Worm (Caenorhabditis elegans) whole organism, L1 larva: Measurements from ENCODE around the gene C56E6.4.

ENCODE experiments used
- C16A3.4 ChIP-seq: fragments of 150-350 bp; optimal IDR thresholded peaks from 2 replicates; lab custom pipeline; 2014; ENCODE audit warnings: missing biosample characterization, missing genetic modification characterization
- Y116A8C.19 ChIP-seq: sonication (generic microtip); optimal IDR thresholded peaks from 2 replicates; lab custom pipeline; 2016; ENCODE audit warnings: missing compliant biosample characterization, missing genetic modification characterization, borderline replicate concordance
- alr-1 ChIP-seq: fragments of 200-800 bp; sonication (Bioruptor generic); optimal IDR thresholded peaks from 2 replicates; lab custom pipeline; 2018; ENCODE audit warnings: borderline replicate concordance, mild to moderate bottlenecking, missing genetic modification characterization, missing compliant biosample characterization
- ama-1 ChIP-seq: fragments of 150-350 bp; optimal IDR thresholded peaks from 2 replicates; lab custom pipeline; 2014
- ceh-8 ChIP-seq: fragments of 200-800 bp; sonication (Bioruptor generic); optimal IDR thresholded peaks from 2 replicates; lab custom pipeline; 2018; ENCODE audit warnings: mild to moderate bottlenecking, missing genetic modification characterization, moderate library complexity, missing compliant biosample characterization
- ceh-82 ChIP-seq, 3 experiments: fragments of 150-350 bp in 1 of 3; sonication (generic microtip) in 2 of 3; optimal IDR thresholded peaks; 2 replicates each; lab custom pipeline; 2014 to 2017; ENCODE audit warnings: missing biosample characterization in 3 of 3, missing genetic modification characterization in 3 of 3
- ceh-88 ChIP-seq: fragments of 200-800 bp; sonication (Bioruptor generic); IDR thresholded peaks from 2 replicates; pipeline ENCODE4 v1.3.6; 2022; ENCODE audit warnings: missing genetic modification characterization, missing compliant biosample characterization
- ces-1 ChIP-seq: fragments of 150-350 bp; optimal IDR thresholded peaks from 2 replicates; lab custom pipeline; 2014; ENCODE audit warnings: missing biosample characterization, missing genetic modification reagents, missing genetic modification characterization
- dpl-1 ChIP-seq, 3 experiments: fragments of 150-350 bp in 2 of 3; sonication (generic microtip) in 1 of 3; optimal IDR thresholded peaks; 2 replicates each; lab custom pipeline; 2014 to 2017; ENCODE audit warnings: missing biosample characterization in 3 of 3, missing genetic modification characterization in 3 of 3, missing genetic modification reagents in 3 of 3
- dsc-1 ChIP-seq: sonication (generic microtip); optimal IDR thresholded peaks from 2 replicates; lab custom pipeline; 2016; ENCODE audit warnings: mild to moderate bottlenecking, missing genetic modification characterization, missing compliant biosample characterization
- efl-3 ChIP-seq: fragments of 200-800 bp; sonication (Bioruptor generic); optimal IDR thresholded peaks from 2 replicates; lab custom pipeline; 2018; ENCODE audit warnings: mild to moderate bottlenecking, missing genetic modification characterization, missing compliant biosample characterization
- egl-27 ChIP-seq, 2 experiments: fragments of 150-350 bp in 1 of 2; sonication (generic microtip); optimal IDR thresholded peaks; 3 replicates each; lab custom pipeline; 2017 to 2018; ENCODE audit warnings: missing biosample characterization in 2 of 2, missing genetic modification characterization in 2 of 2, missing genetic modification reagents in 2 of 2
- elt-2 ChIP-seq: sonication (generic microtip); optimal IDR thresholded peaks from 2 replicates; lab custom pipeline; 2016; ENCODE audit warnings: missing genetic modification characterization, mild to moderate bottlenecking, inconsistent platforms, missing compliant biosample characterization, missing genetic modification reagents
- elt-3 ChIP-seq, 6 experiments: fragments of 150-350 bp in 1 of 6; sonication (generic microtip); optimal IDR thresholded peaks; 2 replicates each; lab custom pipeline; 2017 to 2018; ENCODE audit warnings: missing biosample characterization in 6 of 6, missing genetic modification characterization in 6 of 6, inconsistent platforms in 1 of 6
- fkh-8 ChIP-seq: sonication (generic microtip); optimal IDR thresholded peaks from 2 replicates; lab custom pipeline; 2016; ENCODE audit warnings: mild to moderate bottlenecking, missing genetic modification characterization, missing compliant biosample characterization
- fos-1 ChIP-seq: fragments of 150-350 bp; optimal IDR thresholded peaks from 2 replicates; lab custom pipeline; 2014; ENCODE audit warnings: missing biosample characterization, missing genetic modification characterization
- hlh-17 ChIP-seq: fragments of 200-800 bp; sonication (Bioruptor generic); optimal IDR thresholded peaks from 2 replicates; lab custom pipeline; 2018; ENCODE audit warnings: missing genetic modification characterization, mild to moderate bottlenecking, missing compliant biosample characterization, moderate library complexity, borderline replicate concordance
- hlh-4 ChIP-seq: sonication (generic microtip); optimal IDR thresholded peaks from 2 replicates; lab custom pipeline; 2016; ENCODE audit warnings: mild to moderate bottlenecking, missing genetic modification characterization, missing compliant biosample characterization
- hpl-2 ChIP-seq: fragments of 150-350 bp; optimal IDR thresholded peaks from 2 replicates; lab custom pipeline; 2014; ENCODE audit warnings: missing biosample characterization, missing genetic modification reagents, missing genetic modification characterization
- irx-1 ChIP-seq: sonication (generic microtip); optimal IDR thresholded peaks from 2 replicates; lab custom pipeline; 2016; ENCODE audit warnings: missing genetic modification characterization, missing compliant biosample characterization
- isw-1 ChIP-seq: fragments of 200-800 bp; sonication (Bioruptor generic); IDR thresholded peaks from 2 replicates; pipeline ENCODE4 v1.3.6; 2022; ENCODE audit warnings: missing genetic modification characterization, missing compliant biosample characterization
- jun-1 ChIP-seq: fragments of 150-350 bp; optimal IDR thresholded peaks from 2 replicates; lab custom pipeline; 2014; ENCODE audit warnings: missing biosample characterization, missing genetic modification reagents, missing genetic modification characterization
- lin-15B ChIP-seq: fragments of 150-350 bp; sonication (generic microtip); optimal IDR thresholded peaks from 3 replicates; lab custom pipeline; 2014; ENCODE audit warnings: missing biosample characterization, missing genetic modification characterization
- lin-35 ChIP-seq, 2 experiments: fragments of 150-350 bp; optimal IDR thresholded peaks; 2 replicates each; lab custom pipeline; 2014; ENCODE audit warnings: missing biosample characterization in 2 of 2, missing genetic modification characterization in 2 of 2, missing genetic modification reagents in 2 of 2
- lin-39 ChIP-seq: fragments of 150-350 bp; optimal IDR thresholded peaks from 2 replicates; lab custom pipeline; 2014; ENCODE audit warnings: missing biosample characterization, missing genetic modification reagents, missing genetic modification characterization
- lir-3 ChIP-seq: sonication (generic microtip); optimal IDR thresholded peaks from 2 replicates; lab custom pipeline; 2016; ENCODE audit warnings: mild to moderate bottlenecking, missing genetic modification characterization, moderate library complexity, missing compliant biosample characterization; ENCODE audit not compliant: poor library complexity
- mab-9 ChIP-seq: fragments of 200-800 bp; sonication (Bioruptor generic); IDR thresholded peaks from 2 replicates; pipeline ENCODE4 v1.3.6; 2022; ENCODE audit warnings: missing genetic modification reagents, missing genetic modification characterization, missing compliant biosample characterization
- nhr-11 ChIP-seq: fragments of 150-350 bp; optimal IDR thresholded peaks from 2 replicates; lab custom pipeline; 2014; ENCODE audit warnings: missing biosample characterization, missing genetic modification characterization
- nhr-12 ChIP-seq: sonication (generic microtip); optimal IDR thresholded peaks from 2 replicates; lab custom pipeline; 2017; ENCODE audit warnings: missing biosample characterization, missing genetic modification characterization
- nhr-19 ChIP-seq: fragments of 200-800 bp; sonication (Bioruptor generic); conservative IDR thresholded peaks from 2 replicates; pipeline ENCODE4 v1.3.6; 2022; ENCODE audit warnings: missing genetic modification characterization, missing compliant biosample characterization
- nhr-20 ChIP-seq: sonication (generic microtip); optimal IDR thresholded peaks from 2 replicates; lab custom pipeline; 2016; ENCODE audit warnings: mild to moderate bottlenecking, missing genetic modification characterization, missing compliant biosample characterization
- nhr-237 ChIP-seq: fragments of 150-350 bp; optimal IDR thresholded peaks from 2 replicates; lab custom pipeline; 2014; ENCODE audit warnings: missing biosample characterization, missing genetic modification characterization
- nhr-28 ChIP-seq: fragments of 150-350 bp; optimal IDR thresholded peaks from 2 replicates; lab custom pipeline; 2014; ENCODE audit warnings: missing biosample characterization, missing genetic modification characterization
- nhr-47 ChIP-seq: sonication (generic microtip); optimal IDR thresholded peaks from 2 replicates; lab custom pipeline; 2016; ENCODE audit warnings: mild to moderate bottlenecking, missing genetic modification characterization, moderate library complexity, missing compliant biosample characterization
- nhr-71 ChIP-seq: sonication (generic microtip); optimal IDR thresholded peaks from 2 replicates; lab custom pipeline; 2016; ENCODE audit warnings: mild to moderate bottlenecking, missing genetic modification characterization, moderate library complexity, missing compliant biosample characterization
- pag-3 ChIP-seq: sonication (generic microtip); optimal IDR thresholded peaks from 2 replicates; lab custom pipeline; 2017; ENCODE audit warnings: missing genetic modification characterization, mild to moderate bottlenecking, missing compliant biosample characterization, antibody characterized with exemption, borderline replicate concordance; ENCODE audit not compliant: insufficient read depth
- pax-3 ChIP-seq: fragments of 200-800 bp; sonication (Bioruptor generic); optimal IDR thresholded peaks from 2 replicates; lab custom pipeline; 2018; ENCODE audit warnings: mild to moderate bottlenecking, missing genetic modification characterization, moderate library complexity, missing compliant biosample characterization
- pqm-1 ChIP-seq: sonication (generic microtip); optimal IDR thresholded peaks from 3 replicates; lab custom pipeline; 2017; ENCODE audit warnings: missing biosample characterization, missing genetic modification characterization
- rnt-1 ChIP-seq: sonication (generic microtip); optimal IDR thresholded peaks from 2 replicates; lab custom pipeline; 2016; ENCODE audit warnings: mild to moderate bottlenecking, missing genetic modification characterization, moderate library complexity, missing compliant biosample characterization
- skn-1 ChIP-seq: fragments of 150-350 bp; optimal IDR thresholded peaks from 2 replicates; lab custom pipeline; 2014; ENCODE audit warnings: missing biosample characterization, missing genetic modification characterization
- snpc-4 ChIP-seq: fragments of 150-350 bp; optimal IDR thresholded peaks from 2 replicates; lab custom pipeline; 2014; ENCODE audit warnings: missing biosample characterization, missing genetic modification characterization
- snu-23 ChIP-seq: sonication (generic microtip); optimal IDR thresholded peaks from 2 replicates; lab custom pipeline; 2016; ENCODE audit warnings: missing genetic modification characterization, missing compliant biosample characterization
- sup-37 ChIP-seq: fragments of 200-800 bp; sonication (Bioruptor generic); optimal IDR thresholded peaks from 2 replicates; lab custom pipeline; 2018; ENCODE audit warnings: mild to moderate bottlenecking, missing genetic modification characterization, missing compliant biosample characterization
- swsn-7 ChIP-seq: sonication (generic microtip); optimal IDR thresholded peaks from 2 replicates; lab custom pipeline; 2016; ENCODE audit warnings: missing genetic modification characterization, missing compliant biosample characterization
- tbx-2 ChIP-seq: sonication (generic microtip); optimal IDR thresholded peaks from 2 replicates; lab custom pipeline; 2016; ENCODE audit warnings: missing genetic modification characterization, missing compliant biosample characterization
- unc-130 ChIP-seq: fragments of 150-350 bp; optimal IDR thresholded peaks from 2 replicates; lab custom pipeline; 2017; ENCODE audit warnings: missing biosample characterization, missing genetic modification characterization, inconsistent platforms
- unc-62 ChIP-seq: fragments of 150-350 bp; optimal IDR thresholded peaks from 2 replicates; lab custom pipeline; 2014; ENCODE audit warnings: missing biosample characterization, missing genetic modification reagents, missing genetic modification characterization
- vab-15 ChIP-seq: sonication (generic microtip); optimal IDR thresholded peaks from 2 replicates; lab custom pipeline; 2017; ENCODE audit warnings: missing genotype, mild to moderate bottlenecking, missing genetic modification characterization, missing compliant biosample characterization
- xbp-1 ChIP-seq: sonication (generic microtip); optimal IDR thresholded peaks from 2 replicates; lab custom pipeline; 2016; ENCODE audit warnings: missing genetic modification characterization, missing compliant biosample characterization
- zag-1 ChIP-seq: fragments of 150-350 bp; optimal IDR thresholded peaks from 2 replicates; lab custom pipeline; 2014; ENCODE audit warnings: missing biosample characterization, missing genetic modification characterization
- zip-4 ChIP-seq: fragments of 200-800 bp; sonication (Bioruptor generic); optimal IDR thresholded peaks from 2 replicates; lab custom pipeline; 2018; ENCODE audit warnings: mild to moderate bottlenecking, missing genetic modification characterization, moderate library complexity, missing compliant biosample characterization
- ztf-4 ChIP-seq: fragments of 150-350 bp; optimal IDR thresholded peaks from 2 replicates; lab custom pipeline; 2014; ENCODE audit warnings: missing biosample characterization, missing genetic modification characterization

C56E6.4 gene

ce11 chrII:6535957-6536424 is 7.5 kb upstream of the C56E6.4 start, which contains the start of gene utp-20 (continued):
- TF ChIP-seq alr-1 (tag; lab: Kevin White, UChicago) (no peak), jun-1 (tag; lab: Kevin White, UChicago) (no peak), pqm-1 (tag; lab: Kevin White, UChicago) (no peak), isw-1 (GFP tag; lab: Robert Waterston, UW) (no peak; the same call in 1 of the 2 replicates), dsc-1 (no peak), fkh-8 (tag; lab: Kevin White, UChicago) (peak; percentile 26), snpc-4 (tag; lab: Kevin White, UChicago) (no peak), ceh-82 (tag; optimal IDR thresholded peaks at IDR 0.05; lab: Kevin White, UChicago) (peak in 2 of 3 experiments; percentile 4 to 43), pag-3 (tag; lab: Kevin White, UChicago) (no peak), vab-15 (tag; lab: Kevin White, UChicago) (no peak), nhr-47 (tag; lab: Kevin White, UChicago) (no peak), Y116A8C.19 (tag; lab: Kevin White, UChicago) (no peak), egl-27 (tag; optimal IDR thresholded peaks at IDR 0.05; lab: Kevin White, UChicago) (no peak), xbp-1 (tag; lab: Kevin White, UChicago) (peak; percentile 56), nhr-237 (tag; lab: Kevin White, UChicago) (no peak), unc-130 (tag; lab: Kevin White, UChicago) (peak; percentile 19), nhr-28 (tag; lab: Kevin White, UChicago) (no peak), lin-39 (tag; lab: Kevin White, UChicago) (peak; percentile 2), nhr-19 (GFP tag; lab: Robert Waterston, UW) (no peak; the same call in 1 of the 2 replicates), zag-1 (no peak), ceh-8 (GFP tag; lab: Kevin White, UChicago) (no peak), ama-1 (no peak), sup-37 (GFP tag; lab: Kevin White, UChicago) (no peak), swsn-7 (tag; lab: Kevin White, UChicago) (peak; percentile 50), elt-2 (peak; percentile 5), unc-62 (GFP tag; lab: Kevin White, UChicago) (no peak), nhr-20 (peak; percentile 46), ztf-4 (tag; lab: Kevin White, UChicago) (no peak), zip-4 (no peak), rnt-1 (tag; lab: Kevin White, UChicago) (peak; percentile 52), tbx-2 (tag; lab: Kevin White, UChicago) (no peak), lir-3 (tag; lab: Kevin White, UChicago) (no peak), dpl-1 (GFP tag; optimal IDR thresholded peaks at IDR 0.05; lab: Kevin White, UChicago) (peak; percentile 83 to 93 (median 92)), irx-1 (tag; lab: Kevin White, UChicago) (no peak), nhr-71 (tag; lab: Kevin White, UChicago) (peak; percentile 66), lin-15B (tag; lab: Kevin White, UChicago) (peak; percentile 22), skn-1 (peak; percentile 59), hlh-17 (GFP tag; lab: Kevin White, UChicago) (no peak), lin-35 (GFP tag; optimal IDR thresholded peaks at IDR 0.05; lab: Kevin White, UChicago) (peak; percentile 90 to 97), C16A3.4 (tag; lab: Kevin White, UChicago) (peak; percentile 83), nhr-12 (tag; lab: Kevin White, UChicago) (no peak), hlh-4 (tag; lab: Kevin White, UChicago) (no peak), hpl-2 (GFP tag; lab: Kevin White, UChicago) (no peak), fos-1 (tag; lab: Kevin White, UChicago) (no peak), efl-3 (GFP tag; lab: Kevin White, UChicago) (no peak), elt-3 (tag; optimal IDR thresholded peaks at IDR 0.05; lab: Kevin White, UChicago) (peak in 1 of 6 experiments; percentile 35), snu-23 (GFP tag; lab: Kevin White, UChicago) (peak; percentile 67), ces-1 (peak; percentile 48), pax-3 (tag; lab: Kevin White, UChicago) (no peak), mab-9 (no peak), ceh-88 (no peak), nhr-11 (tag; lab: Kevin White, UChicago) (no peak)
